Fruit fly (Drosophila melanogaster): Measurements from ENCODE around the gene CG42502.

Gene CG42502

DNA sequence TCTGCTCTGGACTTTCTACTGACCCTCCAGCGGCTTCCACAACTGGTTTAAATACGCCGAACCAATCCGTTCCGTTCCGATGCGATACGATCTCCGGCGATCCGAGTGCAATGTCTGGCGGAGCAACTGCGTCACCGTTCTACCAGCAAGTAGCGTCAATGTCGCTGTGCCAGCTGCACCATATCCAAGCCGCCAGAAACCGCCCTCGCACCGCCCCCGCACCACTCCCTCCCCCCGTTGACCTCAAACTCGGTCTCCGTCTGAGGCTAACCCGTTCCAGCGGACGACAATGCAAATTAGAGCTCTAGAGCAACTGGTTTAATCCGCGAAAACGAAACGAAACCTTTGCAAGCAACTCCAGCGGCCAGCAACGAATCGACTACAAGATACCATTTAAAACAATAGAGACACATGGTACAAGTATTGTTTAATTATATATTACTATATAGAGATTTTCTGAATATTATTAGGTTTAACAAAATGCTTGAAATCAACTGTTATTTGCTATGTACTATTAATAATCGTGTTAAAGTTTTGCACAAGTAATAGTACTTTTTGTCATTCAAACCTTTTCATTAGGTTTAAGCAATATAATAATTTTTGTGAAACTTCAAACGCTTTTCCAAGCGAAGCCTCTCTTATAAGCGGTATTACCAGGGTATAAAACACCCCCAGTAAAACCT is at the start of gene CG42502, which contains the start of gene CG10570:
Gene CG42502 (minus strand): TSS at position 293 of the 683 bp plus-strand sequence.
Gene CG10570 (minus strand): TSS at position 293 of the 683 bp plus-strand sequence.
- TF ChIP-seq en (GFP tag; optimal IDR thresholded peaks at IDR 0.05) = no peak
- no peak for TF ChIP-seq usp (GFP tag; optimal IDR thresholded peaks at IDR 0.05)
- no peak for TF ChIP-seq CG17385 (GFP tag; optimal IDR thresholded peaks at IDR 0.05)
- TF ChIP-seq psq (GFP tag; optimal IDR thresholded peaks at IDR 0.05) = no peak
- TF ChIP-seq CG32532 (GFP tag; IDR thresholded peaks at IDR 0.05) = no peak
- no peak for TF ChIP-seq sim (GFP tag; IDR thresholded peaks at IDR 0.05)
- TF ChIP-seq CG17328 (GFP tag; IDR thresholded peaks at IDR 0.05) = no peak
- TF ChIP-seq CG1529 (GFP tag; optimal IDR thresholded peaks at IDR 0.05) = no peak
- peak; percentile 61 for TF ChIP-seq row (GFP tag; IDR thresholded peaks at IDR 0.05)
- TF ChIP-seq CG1603 (tag; optimal IDR thresholded peaks at IDR 0.05) = no peak
- TF ChIP-seq Bteb2 (GFP tag; optimal IDR thresholded peaks at IDR 0.05) = no peak
- no peak for TF ChIP-seq CG9215 (GFP tag; IDR thresholded peaks at IDR 0.05)
- no peak for TF ChIP-seq CG1602 (GFP tag; optimal IDR thresholded peaks at IDR 0.05)
- peak; percentile 70; the same call in 1 of the 4 replicates for TF ChIP-seq chinmo (GFP tag; IDR thresholded peaks at IDR 0.05; ENCODE audit: partially characterized antibody)
- TF ChIP-seq ci (GFP tag; IDR thresholded peaks at IDR 0.05) = no peak
- TF ChIP-seq Ets97D (GFP tag; optimal IDR thresholded peaks at IDR 0.05) = no peak
- TF ChIP-seq Hmx (GFP tag; optimal IDR thresholded peaks at IDR 0.05) = no peak
- TF ChIP-seq CG18262 (tag; optimal IDR thresholded peaks at IDR 0.05) = peak; percentile 1
- no peak for TF ChIP-seq Deaf1 (tag; optimal IDR thresholded peaks at IDR 0.05)
- no peak for TF ChIP-seq da (GFP tag; optimal IDR thresholded peaks at IDR 0.05)
- TF ChIP-seq gsb (GFP tag; IDR thresholded peaks at IDR 0.05) = no peak
- no peak for TF ChIP-seq Bgb (GFP tag; IDR thresholded peaks at IDR 0.05; ENCODE audit: partially characterized antibody)
- no peak for TF ChIP-seq Aef1 (GFP tag; IDR thresholded peaks at IDR 0.05)
- TF ChIP-seq CG7372 (GFP tag; IDR thresholded peaks at IDR 0.05) = no peak
- no peak for TF ChIP-seq Doc3 (GFP tag; IDR thresholded peaks at IDR 0.05; ENCODE audit: partially characterized antibody)
- peak; percentile 48; the same call in 1 of the 3 replicates for TF ChIP-seq dysf (GFP tag; IDR thresholded peaks at IDR 0.05)
- no peak for TF ChIP-seq vfl (GFP tag; optimal IDR thresholded peaks at IDR 0.05)
- no peak for TF ChIP-seq Hsf (GFP tag; optimal IDR thresholded peaks at IDR 0.05)
- no peak for TF ChIP-seq ac (GFP tag; optimal IDR thresholded peaks at IDR 0.05)
- TF ChIP-seq CG13296 (GFP tag; optimal IDR thresholded peaks at IDR 0.05) = no peak
- TF ChIP-seq jumu (GFP tag; optimal IDR thresholded peaks at IDR 0.05) = no peak
- no peak; the same call in 1 of the 2 replicates for TF ChIP-seq slbo (GFP tag; IDR thresholded peaks at IDR 0.05)
- TF ChIP-seq Blimp-1 (GFP tag; optimal IDR thresholded peaks at IDR 0.05) = no peak
- TF ChIP-seq CG14860 (GFP tag; IDR thresholded peaks at IDR 0.05; ENCODE audit: partially characterized antibody) = 0 out of 3 replicates have a peak, but pooled peaks have one; percentile 40
- TF ChIP-seq Dll (GFP tag; IDR thresholded peaks at IDR 0.05; ENCODE audit: partially characterized antibody) = no peak
- TF ChIP-seq gro (GFP tag; optimal IDR thresholded peaks at IDR 0.05) = no peak
- TF ChIP-seq grn (GFP tag; optimal IDR thresholded peaks at IDR 0.05) = no peak
- peak; percentile 5 for TF ChIP-seq Med (GFP tag)
- TF ChIP-seq stc (GFP tag; IDR thresholded peaks at IDR 0.05) = no peak
- peak; percentile 7 for TF ChIP-seq CoRest (tag; optimal IDR thresholded peaks at IDR 0.05)
- TF ChIP-seq GATAe (GFP tag; conservative IDR thresholded peaks at IDR 0.05) = no peak
- TF ChIP-seq kay (GFP tag; optimal IDR thresholded peaks at IDR 0.05) = no peak
- TF ChIP-seq D19A (tag; optimal IDR thresholded peaks at IDR 0.05) = no peak
- peak; percentile 32 for TF ChIP-seq gem (tag; optimal IDR thresholded peaks at IDR 0.05)
- TF ChIP-seq sens (GFP tag) = peak; percentile 41
- TF ChIP-seq D19B (GFP tag; optimal IDR thresholded peaks at IDR 0.05) = peak; percentile 71
- 0 out of 3 replicates have a peak, but pooled peaks have one; percentile 5 for TF ChIP-seq sr (GFP tag; IDR thresholded peaks at IDR 0.05)
- no peak for TF ChIP-seq YL-1 (GFP tag; optimal IDR thresholded peaks at IDR 0.05)
- no peak for TF ChIP-seq zf30C (GFP tag; optimal IDR thresholded peaks at IDR 0.05)
- peak; percentile 55 for TF ChIP-seq vvl (GFP tag; IDR thresholded peaks at IDR 0.05)
- no peak for TF ChIP-seq CG9932 (GFP tag; IDR thresholded peaks at IDR 0.05)
